Worm (Caenorhabditis elegans) whole organism, midembryonic: ENCODE measurements around the gene F25E5.1.

Experiments used
- T22C8.4 ChIP-seq: fragments of 200-800 bp; sonication (Bioruptor generic); IDR thresholded peaks from 2 replicates; pipeline ENCODE4 v1.3.6; 2022; ENCODE audit warnings: missing genetic modification characterization, missing compliant biosample characterization
- flt-1 ChIP-seq: fragments of 200-800 bp; sonication (Bioruptor generic); IDR thresholded peaks from 2 replicates; pipeline ENCODE4 v1.3.6; 2022; ENCODE audit warnings: missing genetic modification characterization, missing compliant biosample characterization
- med-1 ChIP-seq: sonication (generic microtip); optimal IDR thresholded peaks from 2 replicates; lab custom pipeline; 2017; ENCODE audit warnings: missing genetic modification characterization, mild to moderate bottlenecking, missing compliant biosample characterization, antibody characterized with exemption, missing genetic modification reagents; ENCODE audit not compliant: insufficient read depth
- ztf-23 ChIP-seq: fragments of 200-800 bp; sonication (Bioruptor generic); IDR thresholded peaks from 2 replicates; pipeline ENCODE4 v1.3.6; 2022; ENCODE audit warnings: missing genetic modification reagents, missing genetic modification characterization, missing compliant biosample characterization
- ztf-29 ChIP-seq: fragments of 200-800 bp; sonication (Bioruptor generic); IDR thresholded peaks from 2 replicates; pipeline ENCODE4 v1.3.6; 2022; ENCODE audit warnings: missing genetic modification reagents, missing genetic modification characterization, missing compliant biosample characterization

DNA sequence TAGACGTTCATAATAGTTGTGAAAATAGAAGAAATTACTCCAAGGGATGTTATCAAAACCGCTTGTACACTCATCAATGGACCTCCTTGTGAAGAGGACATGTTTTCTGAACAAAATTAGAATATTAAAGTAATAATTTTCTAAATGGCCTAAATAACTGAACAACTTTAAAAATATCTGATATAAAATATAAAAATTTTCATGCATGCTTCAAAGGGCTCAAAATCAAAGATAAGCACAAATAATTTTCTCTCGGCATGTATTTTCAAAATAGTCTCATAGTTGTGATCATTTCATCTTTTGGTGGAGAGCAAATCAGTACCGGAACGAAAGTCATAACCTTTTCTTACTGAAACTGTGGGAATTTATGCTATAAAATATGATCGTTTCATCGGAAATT is 19.3 kb downstream of the F25E5.1 start, which contains the start of gene srbc-8:
- TF ChIP-seq med-1 (GFP tag; lab: Kevin White, UChicago) (no peak), flt-1 (no peak), T22C8.4 (no peak), ztf-23 (GFP tag; lab: Robert Waterston, UW) (no peak), ztf-29 (GFP tag; lab: Robert Waterston, UW) (no peak)
